Worm (Caenorhabditis elegans): ENCODE measurements around the gene rpl-3.

Gene rpl-3

ce11 chrIII:3914836-3915235, 47.2 kb downstream of the rpl-3 start (continued):
- no peak for TF ChIP-seq nhr-84 (tag; optimal IDR thresholded peaks at IDR 0.05)
- no peak for TF ChIP-seq hpl-2 (GFP tag; optimal IDR thresholded peaks at IDR 0.05)
- no peak for TF ChIP-seq pqm-1 (tag; optimal IDR thresholded peaks at IDR 0.05)
- TF ChIP-seq ets-5 (GFP tag; IDR thresholded peaks at IDR 0.05) = no peak
- TF ChIP-seq lir-3 (tag; optimal IDR thresholded peaks at IDR 0.05; ENCODE audit: poor library complexity) = no peak
- peak in 1 of 2 experiments; percentile 21 for TF ChIP-seq lsy-2 (tag; optimal IDR thresholded peaks at IDR 0.05)
- no peak for TF ChIP-seq elt-3 (tag; optimal IDR thresholded peaks at IDR 0.05)
- no peak for TF ChIP-seq nhr-12 (tag; optimal IDR thresholded peaks at IDR 0.05)
- no peak for TF ChIP-seq lin-15B (tag; optimal IDR thresholded peaks at IDR 0.05)
- TF ChIP-seq blmp-1 (tag; optimal IDR thresholded peaks at IDR 0.05) = no peak
- no peak for TF ChIP-seq isw-1 (GFP tag; IDR thresholded peaks at IDR 0.05)
- peak; percentile 31 for TF ChIP-seq nhr-20 (tag; optimal IDR thresholded peaks at IDR 0.05)
- TF ChIP-seq alr-1 (tag; optimal IDR thresholded peaks at IDR 0.05; ENCODE audit: borderline replicate concordance) = no peak
- no peak for TF ChIP-seq tlp-1 (tag; optimal IDR thresholded peaks at IDR 0.05)

- TF ChIP-seq ces-1 (GFP tag; optimal IDR thresholded peaks at IDR 0.05) (no peak), dpl-1 (GFP tag; optimal IDR thresholded peaks at IDR 0.05) (peak in 1 of 3 experiments; percentile 17), nhr-28 (tag; optimal IDR thresholded peaks at IDR 0.05) (no peak), ztf-11 (tag; optimal IDR thresholded peaks at IDR 0.05) (no peak), lin-35 (GFP tag; optimal IDR thresholded peaks at IDR 0.05) (peak in 1 of 2 experiments; percentile 23), lsy-2 (tag; optimal IDR thresholded peaks at IDR 0.05) (peak; percentile 4 to 19), lin-14 (GFP tag; optimal IDR thresholded peaks at IDR 0.05) (peak; percentile 58), mep-1 (tag; optimal IDR thresholded peaks at IDR 0.05) (peak; percentile 65), efl-1 (optimal IDR thresholded peaks at IDR 0.05) (peak in 1 of 2 experiments; percentile 16), efl-1 (GFP tag; optimal IDR thresholded peaks at IDR 0.05 in 1 of 2) (no peak), C04F5.9 (tag; optimal IDR thresholded peaks at IDR 0.05) (no peak), dsc-1 (tag; optimal IDR thresholded peaks at IDR 0.05) (peak; percentile 15), ztf-4 (tag; optimal IDR thresholded peaks at IDR 0.05) (no peak), rnt-1 (tag; optimal IDR thresholded peaks at IDR 0.05) (peak; percentile 20), nhr-237 (tag; optimal IDR thresholded peaks at IDR 0.05) (no peak), efl-3 (GFP tag; optimal IDR thresholded peaks at IDR 0.05) (no peak), blmp-1 (tag; optimal IDR thresholded peaks at IDR 0.05) (peak; percentile 44), snu-23 (GFP tag; optimal IDR thresholded peaks at IDR 0.05) (peak; percentile 34), snpc-4 (tag; optimal IDR thresholded peaks at IDR 0.05) (no peak)
Measured at ce11 chrIII:3915705-3916104, 48.1 kb downstream of the rpl-3 start.

ce11 chrIII:3916624-3917023, 49.0 kb downstream of the rpl-3 start, which contains the start of gene ccdc-47:
Gene ccdc-47 (plus strand): TSS chrIII:3916967.
- TF ChIP-seq nhr-90 (tag; optimal IDR thresholded peaks at IDR 0.05; ENCODE audit: poor library complexity) = peak; percentile 52
- peak; percentile 45 for TF ChIP-seq lin-15B (tag; optimal IDR thresholded peaks at IDR 0.05)
- TF ChIP-seq nhr-20 (tag; optimal IDR thresholded peaks at IDR 0.05) = peak; percentile 51
- TF ChIP-seq rnt-1 (tag; optimal IDR thresholded peaks at IDR 0.05) = peak; percentile 81
- no peak for TF ChIP-seq hlh-4 (tag; optimal IDR thresholded peaks at IDR 0.05)
- peak in 1 of 2 experiments; percentile 33 for TF ChIP-seq mdl-1 (tag; optimal IDR thresholded peaks at IDR 0.05)
- no peak for TF ChIP-seq nhr-237 (tag; optimal IDR thresholded peaks at IDR 0.05)
- TF ChIP-seq ceh-82 (tag; optimal IDR thresholded peaks at IDR 0.05) = peak; percentile 41 to 47 (median 44)
- TF ChIP-seq ceh-90 (tag; optimal IDR thresholded peaks at IDR 0.05) = no peak
- TF ChIP-seq blmp-1 (tag; optimal IDR thresholded peaks at IDR 0.05) = peak; percentile 62
- TF ChIP-seq fkh-8 (tag; optimal IDR thresholded peaks at IDR 0.05) = peak; percentile 34
- TF ChIP-seq dpl-1 (GFP tag; optimal IDR thresholded peaks at IDR 0.05) = peak; percentile 78 to 85 (median 84)
- peak; percentile 71 for TF ChIP-seq C16A3.4 (tag; optimal IDR thresholded peaks at IDR 0.05)
- no peak for TF ChIP-seq nhr-76 (tag; optimal IDR thresholded peaks at IDR 0.05)
- no peak for TF ChIP-seq sptf-1 (tag; optimal IDR thresholded peaks at IDR 0.05)
- TF ChIP-seq egl-13 (tag; optimal IDR thresholded peaks at IDR 0.05) = no peak
- TF ChIP-seq elt-3 (tag; optimal IDR thresholded peaks at IDR 0.05) = peak in 1 of 6 experiments; percentile 70
- peak; percentile 76 for TF ChIP-seq snu-23 (GFP tag; optimal IDR thresholded peaks at IDR 0.05)
- TF ChIP-seq unc-130 (tag; optimal IDR thresholded peaks at IDR 0.05) = peak; percentile 53
- no peak for TF ChIP-seq fos-1 (tag; optimal IDR thresholded peaks at IDR 0.05)
- TF ChIP-seq dsc-1 (tag; optimal IDR thresholded peaks at IDR 0.05) = peak; percentile 66
- TF ChIP-seq ces-1 (GFP tag; optimal IDR thresholded peaks at IDR 0.05) = no peak
- peak; percentile 16 for TF ChIP-seq elt-2 (tag; optimal IDR thresholded peaks at IDR 0.05)
- peak; percentile 73 for TF ChIP-seq nhr-85 (tag)
- TF ChIP-seq efl-3 (GFP tag; optimal IDR thresholded peaks at IDR 0.05) = no peak
- 0 out of 2 replicates have a peak, but pooled peaks have one; percentile 28 for TF ChIP-seq grh-1 (GFP tag; IDR thresholded peaks at IDR 0.05)
- no peak for TF ChIP-seq unc-98 (GFP tag; IDR thresholded peaks at IDR 0.05)
- no peak for TF ChIP-seq nhr-11 (tag; optimal IDR thresholded peaks at IDR 0.05)
- peak; percentile 65 for TF ChIP-seq nhr-47 (tag; optimal IDR thresholded peaks at IDR 0.05)
- TF ChIP-seq mep-1 (tag; optimal IDR thresholded peaks at IDR 0.05) = peak; percentile 69

All from whole organism, L1 larva.